Fruit fly (Drosophila melanogaster) whole organism, prepupa: ENCODE results near the gene Ask1.

ENCODE experiments used
- Blimp-1 ChIP-seq: fragments of 200-800 bp; sonication (Bioruptor generic); optimal IDR thresholded peaks from 3 replicates; lab custom pipeline; 2017; ENCODE audit warnings: missing biosample characterization, missing genetic modification characterization, mild to moderate bottlenecking, moderate library complexity, missing genetic modification reagents
- CG10631 ChIP-seq: fragments of 200-800 bp; sonication (Bioruptor generic); optimal IDR thresholded peaks from 2 replicates; lab custom pipeline; 2016; ENCODE audit warnings: missing biosample characterization, missing genetic modification characterization
- CG10669 ChIP-seq: fragments of 200-800 bp; sonication (Bioruptor generic); optimal IDR thresholded peaks from 3 replicates; lab custom pipeline; 2018; ENCODE audit warnings: missing biosample characterization, mild to moderate bottlenecking, missing genetic modification characterization, moderate library complexity
- CG11294 ChIP-seq: fragments of 200-800 bp; sonication (Bioruptor generic); IDR thresholded peaks from 2 replicates; pipeline ENCODE4 v1.3.6; 2022; ENCODE audit warnings: missing biosample characterization, missing genetic modification characterization
- CG3032 ChIP-seq: fragments of 200-800 bp; optimal IDR thresholded peaks from 2 replicates; lab custom pipeline; 2019; ENCODE audit warnings: missing biosample characterization, mild to moderate bottlenecking, missing genetic modification characterization, moderate library complexity
- CG32006 ChIP-seq: fragments of 200-800 bp; sonication (Bioruptor generic); optimal IDR thresholded peaks from 3 replicates; lab custom pipeline; 2017; ENCODE audit warnings: missing biosample characterization, mild to moderate bottlenecking, missing genetic modification characterization
- CG34406 ChIP-seq: fragments of 200-800 bp; sonication (Bioruptor generic); optimal IDR thresholded peaks from 3 replicates; lab custom pipeline; 2016; ENCODE audit warnings: missing biosample characterization, missing genetic modification characterization
- CG4318 ChIP-seq: fragments of 200-800 bp; sonication (Bioruptor generic); optimal IDR thresholded peaks from 3 replicates; lab custom pipeline; 2017; ENCODE audit warnings: missing biosample characterization, mild to moderate bottlenecking, missing genetic modification characterization
- CG6163 ChIP-seq: fragments of 200-800 bp; sonication (Bioruptor generic); IDR thresholded peaks from 3 replicates; pipeline ENCODE4 v1.3.6; 2022; ENCODE audit warnings: missing biosample characterization, missing genetic modification characterization
- CG6854 ChIP-seq: fragments of 200-800 bp; sonication (Bioruptor generic); optimal IDR thresholded peaks from 2 replicates; lab custom pipeline; 2017; ENCODE audit warnings: missing biosample characterization, mild to moderate bottlenecking, missing genetic modification characterization
- CG7368 ChIP-seq: fragments of 200-800 bp; sonication (Bioruptor generic); optimal IDR thresholded peaks from 3 replicates; lab custom pipeline; 2016; ENCODE audit warnings: missing biosample characterization, missing genetic modification characterization
- CG8119 ChIP-seq: fragments of 200-800 bp; sonication (Bioruptor generic); IDR thresholded peaks from 3 replicates; pipeline ENCODE4 v1.3.6; 2022; ENCODE audit warnings: missing biosample characterization, missing genetic modification characterization
- CG8319 ChIP-seq: fragments of 200-800 bp; sonication (Bioruptor generic); optimal IDR thresholded peaks from 3 replicates; lab custom pipeline; 2016; ENCODE audit warnings: missing biosample characterization, missing genetic modification characterization
- CG8632 ChIP-seq: fragments of 200-800 bp; sonication (Bioruptor generic); optimal IDR thresholded peaks from 3 replicates; lab custom pipeline; 2016; ENCODE audit warnings: missing biosample characterization, missing genetic modification characterization
- Eip75B ChIP-seq: fragments of 200-800 bp; sonication (Bioruptor generic); optimal IDR thresholded peaks from 3 replicates; lab custom pipeline; 2016; ENCODE audit warnings: missing biosample characterization, missing genetic modification characterization
- Eip93F ChIP-seq: fragments of 200-800 bp; sonication (Bioruptor generic); optimal IDR thresholded peaks from 2 replicates; lab custom pipeline; 2016; ENCODE audit warnings: missing biosample characterization, mild to moderate bottlenecking, missing genetic modification characterization
- Ets96B ChIP-seq: fragments of 200-800 bp; optimal IDR thresholded peaks from 2 replicates; lab custom pipeline; 2019; ENCODE audit warnings: missing biosample characterization, mild to moderate bottlenecking, missing genetic modification characterization, moderate library complexity
- Gug ChIP-seq: fragments of 200-800 bp; sonication (Bioruptor generic); IDR thresholded peaks from 2 replicates; pipeline ENCODE4 v1.3.6; 2022; ENCODE audit warnings: missing biosample characterization, missing genetic modification characterization
- Hr38 ChIP-seq: sonication (Bioruptor generic); optimal IDR thresholded peaks from 2 replicates; lab custom pipeline; 2016; ENCODE audit warnings: missing biosample characterization, missing genetic modification characterization
- Hr39 ChIP-seq: fragments of 200-800 bp; sonication (Bioruptor generic); optimal IDR thresholded peaks from 2 replicates; lab custom pipeline; 2016; ENCODE audit warnings: missing biosample characterization, missing genetic modification characterization
- Hr4 ChIP-seq: fragments of 200-800 bp; sonication (Bioruptor generic); optimal IDR thresholded peaks from 3 replicates; lab custom pipeline; 2016; ENCODE audit warnings: missing biosample characterization, missing genetic modification characterization
- Lpt ChIP-seq: fragments of 200-800 bp; sonication (Bioruptor generic); optimal IDR thresholded peaks from 3 replicates; lab custom pipeline; 2016; ENCODE audit warnings: missing biosample characterization, missing genetic modification characterization
- Met ChIP-seq: fragments of 200-800 bp; sonication (Bioruptor generic); optimal IDR thresholded peaks from 3 replicates; lab custom pipeline; 2016; ENCODE audit warnings: missing biosample characterization, missing genetic modification characterization
- OdsH ChIP-seq: fragments of 200-800 bp; sonication (Bioruptor generic); optimal IDR thresholded peaks from 3 replicates; lab custom pipeline; 2016; ENCODE audit warnings: missing biosample characterization, missing genetic modification characterization
- Sox102F ChIP-seq: fragments of 200-800 bp; sonication (Bioruptor generic); optimal IDR thresholded peaks from 2 replicates; lab custom pipeline; 2016; ENCODE audit warnings: missing biosample characterization, mild to moderate bottlenecking, missing genetic modification characterization
- Sox15 ChIP-seq: fragments of 200-800 bp; sonication (Bioruptor generic); optimal IDR thresholded peaks from 3 replicates; lab custom pipeline; 2016; ENCODE audit warnings: missing biosample characterization, missing genetic modification characterization
- acj6 ChIP-seq: fragments of 200-800 bp; sonication (Bioruptor generic); optimal IDR thresholded peaks from 3 replicates; lab custom pipeline; 2016; ENCODE audit warnings: missing biosample characterization, missing genetic modification characterization
- cyc ChIP-seq: fragments of 200-800 bp; sonication (Bioruptor generic); optimal IDR thresholded peaks from 3 replicates; lab custom pipeline; 2016; ENCODE audit warnings: missing biosample characterization, missing genetic modification characterization
- dac ChIP-seq: fragments of 200-800 bp; sonication (Bioruptor generic); optimal IDR thresholded peaks from 2 replicates; lab custom pipeline; 2017; ENCODE audit warnings: missing biosample characterization, mild to moderate bottlenecking, missing genetic modification characterization
- dsx ChIP-seq: fragments of 200-800 bp; optimal IDR thresholded peaks from 3 replicates; lab custom pipeline; 2019; ENCODE audit warnings: missing biosample characterization, mild to moderate bottlenecking, missing genetic modification characterization, moderate library complexity; ENCODE audit not compliant: poor library complexity, severe bottlenecking
- eg ChIP-seq: fragments of 200-800 bp; sonication (Bioruptor generic); IDR thresholded peaks from 3 replicates; pipeline ENCODE4 v1.3.6; 2022; ENCODE audit warnings: missing biosample characterization, missing genetic modification characterization
- esn ChIP-seq: fragments of 200-800 bp; sonication (Bioruptor generic); optimal IDR thresholded peaks from 2 replicates; lab custom pipeline; 2016; ENCODE audit warnings: missing biosample characterization, mild to moderate bottlenecking, missing genetic modification characterization, moderate library complexity
- fd85E ChIP-seq: fragments of 200-800 bp; sonication (Bioruptor generic); optimal IDR thresholded peaks from 3 replicates; lab custom pipeline; 2016; ENCODE audit warnings: missing biosample characterization, missing genetic modification characterization
- fkh ChIP-seq: fragments of 200-800 bp; sonication (Bioruptor generic); optimal IDR thresholded peaks from 3 replicates; lab custom pipeline; 2017; ENCODE audit warnings: missing biosample characterization, mild to moderate bottlenecking, missing genetic modification characterization, moderate library complexity
- net ChIP-seq: fragments of 200-800 bp; sonication (Bioruptor generic); optimal IDR thresholded peaks from 3 replicates; lab custom pipeline; 2016; ENCODE audit warnings: missing biosample characterization, missing genetic modification characterization
- salr ChIP-seq, 2 experiments: fragments of 200-800 bp; sonication (Bioruptor generic); optimal IDR thresholded peaks; 3 replicates each; lab custom pipeline; 2016 to 2018; ENCODE audit warnings: missing biosample characterization in 2 of 2, missing genetic modification characterization in 2 of 2, mild to moderate bottlenecking in 1 of 2
- spab ChIP-seq: fragments of 200-800 bp; sonication (Bioruptor generic); optimal IDR thresholded peaks from 2 replicates; lab custom pipeline; 2017; ENCODE audit warnings: missing biosample characterization, mild to moderate bottlenecking, missing genetic modification characterization, missing genetic modification reagents
- ss ChIP-seq, 2 experiments: fragments of 200-800 bp; sonication (Bioruptor generic); optimal IDR thresholded peaks; 2 replicates in 1 of 2; 3 replicates in 1 of 2; lab custom pipeline; 2017 to 2018; ENCODE audit warnings: mild to moderate bottlenecking in 2 of 2, missing biosample characterization in 2 of 2, missing genetic modification characterization in 2 of 2, moderate library complexity in 1 of 2
- svp ChIP-seq: fragments of 200-800 bp; sonication (Bioruptor generic); peaks from one replicate; lab custom pipeline; 2016; ENCODE audit warnings: missing biosample characterization, missing genetic modification characterization
- topi ChIP-seq: fragments of 200-800 bp; sonication (Bioruptor generic); optimal IDR thresholded peaks from 3 replicates; lab custom pipeline; 2016; ENCODE audit warnings: missing biosample characterization, missing genetic modification characterization
- vri ChIP-seq: fragments of 200-800 bp; sonication (Bioruptor generic); optimal IDR thresholded peaks from 3 replicates; lab custom pipeline; 2016; ENCODE audit warnings: missing biosample characterization, mild to moderate bottlenecking, missing genetic modification characterization

Gene Ask1

dm6 chr3R:19863979-19864775, 15.3 kb upstream of the Ask1 start, which contains the start of the genes CG4572 and CG4686 (continued):
- TF ChIP-seq Hr4 (GFP tag; lab: Kevin White, UChicago) (peak; percentile 86), eg (GFP tag; lab: Robert Waterston, UW) (peak; percentile 85; the same call in 2 of the 3 replicates), Met (peak; percentile 81), fkh (GFP tag; lab: Kevin White, UChicago) (no peak), CG11294 (peak; percentile 79), CG10631 (peak; percentile 85), Blimp-1 (GFP tag; lab: Kevin White, UChicago) (peak; percentile 47), cyc (GFP tag; lab: Kevin White, UChicago) (peak; percentile 84), dsx (GFP tag; lab: Kevin White, UChicago) (peak; percentile 63), topi (peak; percentile 79), CG3032 (tag; lab: Kevin White, UChicago) (peak; percentile 89), net (GFP tag; lab: Kevin White, UChicago) (peak; percentile 75), CG6163 (GFP tag; lab: Robert Waterston, UW) (peak; percentile 77), CG8632 (GFP tag; lab: Kevin White, UChicago) (peak; percentile 67), Eip75B (GFP tag; lab: Kevin White, UChicago) (peak; percentile 80), Sox15 (GFP tag; lab: Kevin White, UChicago) (peak; percentile 73), CG6854 (GFP tag; lab: Kevin White, UChicago) (peak; percentile 8), vri (peak; percentile 59), Eip93F (GFP tag; lab: Kevin White, UChicago) (peak; percentile 85), salr (GFP tag; optimal IDR thresholded peaks at IDR 0.05; lab: Kevin White, UChicago) (peak; percentile 26 to 83)

- TF ChIP-seq OdsH (no peak), CG34406 (no peak), CG4318 (GFP tag; lab: Kevin White, UChicago) (no peak)
These were observed 6.3 kb upstream of the Ask1 start for dm6 chr3R:19873102-19873737.

DNA sequence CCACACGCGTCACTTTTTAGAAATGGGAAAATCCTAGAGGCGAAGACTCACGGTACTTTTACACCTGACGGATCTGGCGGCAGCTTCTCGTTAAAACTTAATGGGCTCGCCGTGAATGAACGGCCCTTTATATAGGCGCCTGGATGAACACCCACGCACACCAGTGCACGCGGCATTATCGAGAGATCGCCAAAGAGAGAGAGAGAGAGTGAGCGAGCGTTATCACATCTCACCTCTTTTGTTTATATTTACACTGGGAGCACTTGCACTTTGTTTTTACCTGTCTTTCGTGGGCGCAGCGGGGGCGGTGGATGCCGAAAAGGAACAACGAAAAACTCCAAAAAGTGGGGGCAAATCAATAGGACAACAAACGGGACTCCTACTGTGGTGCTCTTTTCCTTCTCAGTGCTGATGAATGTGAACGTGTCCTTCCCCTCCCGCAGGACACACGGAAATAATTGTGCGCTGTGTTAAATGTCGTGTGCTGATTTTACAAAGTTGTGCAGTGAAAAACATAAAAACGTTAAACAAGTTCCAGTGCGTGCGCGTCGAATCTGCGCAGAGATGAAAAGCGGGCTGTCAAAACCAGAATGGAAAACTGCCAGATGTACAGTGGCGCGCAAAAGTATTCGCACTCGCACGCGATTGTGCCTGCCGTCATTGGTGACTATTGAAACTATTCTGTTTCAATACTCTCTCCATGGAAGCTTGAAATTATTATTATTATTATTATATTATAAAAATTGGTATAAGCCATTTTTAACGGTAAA, 4.2 kb upstream of the Ask1 start, which contains the start of gene Mrp5:
Gene Mrp5 (minus strand): TSS at position 561 of the 770 bp plus-strand sequence.
- TF ChIP-seq esn (GFP tag; lab: Kevin White, UChicago) (peak; percentile 43), vri (peak; percentile 23), CG11294 (no peak), CG8319 (GFP tag; lab: Kevin White, UChicago) (peak; percentile 1), CG8119 (GFP tag; lab: Robert Waterston, UW) (peak; percentile 41; the same call in 1 of the 3 replicates), acj6 (GFP tag; lab: Kevin White, UChicago) (peak; percentile 26), fkh (GFP tag; lab: Kevin White, UChicago) (peak; percentile 87), Sox102F (GFP tag; lab: Kevin White, UChicago) (peak; percentile 11), spab (GFP tag; lab: Kevin White, UChicago) (no peak), Gug (GFP tag; lab: Robert Waterston, UW) (peak; percentile 43; the same call in 1 of the 2 replicates), Hr39 (GFP tag; lab: Kevin White, UChicago) (peak; percentile 36), topi (no peak), dsx (GFP tag; lab: Kevin White, UChicago) (peak; percentile 58), Eip93F (GFP tag; lab: Kevin White, UChicago) (no peak), eg (GFP tag; lab: Robert Waterston, UW) (peak; percentile 48; the same call in 2 of the 3 replicates), CG10669 (GFP tag; lab: Kevin White, UChicago) (peak; percentile 35), CG32006 (no peak), Eip75B (GFP tag; lab: Kevin White, UChicago) (no peak), fd85E (GFP tag; lab: Kevin White, UChicago) (no peak), dac (no peak), svp (GFP tag; lab: Kevin White, UChicago) (no peak), CG6854 (GFP tag; lab: Kevin White, UChicago) (peak; percentile 66), Hr38 (GFP tag; lab: Kevin White, UChicago) (no peak), ss (GFP tag; optimal IDR thresholded peaks at IDR 0.05; lab: Kevin White, UChicago) (peak; percentile 42 to 71), CG34406 (peak; percentile 32), Lpt (no peak), CG7368 (GFP tag; lab: Kevin White, UChicago) (no peak), CG10631 (no peak), Sox15 (GFP tag; lab: Kevin White, UChicago) (no peak), OdsH (peak; percentile 53), Ets96B (tag; lab: Kevin White, UChicago) (no peak)
